Worm (Caenorhabditis elegans): ENCODE results near the gene B0035.18.
A peak's percentile ranks its signal among the peaks of the same experiment; 100 is the strongest.

DNA sequence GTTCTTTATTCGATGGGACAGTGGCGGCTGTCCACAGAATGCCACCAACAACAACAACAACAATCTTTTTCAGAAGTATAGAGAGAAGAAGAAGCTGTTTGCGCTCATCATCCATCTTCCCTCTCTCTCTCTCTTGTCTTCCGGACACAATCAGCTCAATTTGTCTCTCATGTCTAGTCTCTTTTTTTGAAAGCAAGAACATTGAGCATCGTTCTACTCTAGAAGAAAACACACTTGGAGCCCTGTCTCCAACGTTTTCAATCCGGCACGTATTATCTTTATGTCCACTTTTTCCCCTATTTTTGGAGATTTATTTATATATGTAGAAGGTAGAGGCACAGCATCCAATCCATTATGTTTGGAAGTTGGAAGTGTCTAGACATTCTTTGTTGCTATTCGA, 28.7 kb downstream of the B0035.18 start:
- TF ChIP-seq D1046.2 (GFP tag; IDR thresholded peaks at IDR 0.05) (no peak), hmg-1.1 (GFP tag; IDR thresholded peaks at IDR 0.05) (0 out of 2 replicates have a peak, but pooled peaks have one; percentile 25), zag-1 (tag; optimal IDR thresholded peaks at IDR 0.05) (no peak), set-16 (GFP tag; IDR thresholded peaks at IDR 0.05) (no peak), mep-1 (tag; optimal IDR thresholded peaks at IDR 0.05) (no peak), nhr-77 (tag; optimal IDR thresholded peaks at IDR 0.05) (no peak), lsy-2 (tag; optimal IDR thresholded peaks at IDR 0.05) (peak in 1 of 2 experiments; percentile 27), Y75B8A.6 (GFP tag; IDR thresholded peaks at IDR 0.05) (no peak), tag-97 (GFP tag; IDR thresholded peaks at IDR 0.05) (no peak), pha-4 (GFP tag; IDR thresholded peaks at IDR 0.05) (no peak), pha-4 (tag; optimal IDR thresholded peaks at IDR 0.05) (no peak), nhr-28 (tag; optimal IDR thresholded peaks at IDR 0.05) (no peak), unc-130 (GFP tag; optimal IDR thresholded peaks at IDR 0.05) (no peak), R02D3.7 (tag; optimal IDR thresholded peaks at IDR 0.05) (no peak)
